Worm (Caenorhabditis elegans) whole organism, late embryonic: ENCODE data around the gene C10C6.7.

ENCODE experiments used
- F13H6.1 ChIP-seq: sonication (generic microtip); optimal IDR thresholded peaks from 2 replicates; lab custom pipeline; 2016; ENCODE audit warnings: missing genetic modification characterization, missing compliant biosample characterization
- ceh-18 ChIP-seq: sonication (generic microtip); optimal IDR thresholded peaks from 2 replicates; lab custom pipeline; 2016; ENCODE audit warnings: missing genetic modification characterization, missing compliant biosample characterization
- ceh-2 ChIP-seq: sonication (generic microtip); optimal IDR thresholded peaks from 2 replicates; lab custom pipeline; 2016; ENCODE audit warnings: missing genotype, missing genetic modification characterization, missing compliant biosample characterization
- elt-2 ChIP-seq: sonication (generic microtip); optimal IDR thresholded peaks from 2 replicates; lab custom pipeline; 2016; ENCODE audit warnings: missing genetic modification reagents, missing genetic modification characterization, missing compliant biosample characterization
- ets-4 ChIP-seq: sonication (generic microtip); optimal IDR thresholded peaks from 2 replicates; lab custom pipeline; 2016; ENCODE audit warnings: missing genetic modification characterization, missing compliant biosample characterization
- hlh-13 ChIP-seq: fragments of 200-800 bp; sonication (Bioruptor generic); optimal IDR thresholded peaks from 2 replicates; lab custom pipeline; 2018; ENCODE audit warnings: mild to moderate bottlenecking, missing genetic modification characterization, missing compliant biosample characterization
- sox-2 ChIP-seq: fragments of 200-800 bp; sonication (Bioruptor generic); IDR thresholded peaks from 2 replicates; pipeline ENCODE4 v1.3.6; 2022; ENCODE audit warnings: missing genetic modification reagents, missing genetic modification characterization, missing compliant biosample characterization
- sox-4 ChIP-seq: sonication (generic microtip); optimal IDR thresholded peaks from 2 replicates; lab custom pipeline; 2017; ENCODE audit warnings: mild to moderate bottlenecking, missing genetic modification characterization, inconsistent platforms, missing compliant biosample characterization
- syd-9 ChIP-seq: sonication (generic microtip); optimal IDR thresholded peaks from 2 replicates; lab custom pipeline; 2016; ENCODE audit warnings: mild to moderate bottlenecking, missing genetic modification characterization, moderate library complexity, missing compliant biosample characterization
- tbx-2 ChIP-seq: sonication (generic microtip); optimal IDR thresholded peaks from 2 replicates; lab custom pipeline; 2016; ENCODE audit warnings: missing genetic modification characterization, missing compliant biosample characterization

ce11 chrIV:11433709-11434108, 33.6 kb downstream of the C10C6.7 start:
- TF ChIP-seq ets-4 (no peak), tbx-2 (tag; lab: Kevin White, UChicago) (peak; percentile 58), syd-9 (tag; lab: Kevin White, UChicago) (no peak), F13H6.1 (tag; lab: Kevin White, UChicago) (no peak), elt-2 (tag; lab: Kevin White, UChicago) (no peak), ceh-2 (tag; lab: Kevin White, UChicago) (no peak), sox-2 (no peak), ceh-18 (tag; lab: Kevin White, UChicago) (peak; percentile 51), sox-4 (no peak), hlh-13 (no peak)
